Fruit fly (Drosophila melanogaster) whole organism, prepupa: ENCODE data around the gene cd.

Experiments used
- Blimp-1 ChIP-seq: fragments of 200-800 bp; sonication (Bioruptor generic); optimal IDR thresholded peaks from 3 replicates; lab custom pipeline; 2017; ENCODE audit warnings: missing biosample characterization, missing genetic modification characterization, mild to moderate bottlenecking, moderate library complexity, missing genetic modification reagents
- CG11902 ChIP-seq: fragments of 200-800 bp; sonication (Bioruptor generic); optimal IDR thresholded peaks from 3 replicates; lab custom pipeline; 2016; ENCODE audit warnings: missing biosample characterization, missing genetic modification characterization
- CG4318 ChIP-seq: fragments of 200-800 bp; sonication (Bioruptor generic); optimal IDR thresholded peaks from 3 replicates; lab custom pipeline; 2017; ENCODE audit warnings: missing biosample characterization, mild to moderate bottlenecking, missing genetic modification characterization
- Met ChIP-seq: fragments of 200-800 bp; sonication (Bioruptor generic); optimal IDR thresholded peaks from 3 replicates; lab custom pipeline; 2016; ENCODE audit warnings: missing biosample characterization, missing genetic modification characterization
- Sox102F ChIP-seq: fragments of 200-800 bp; sonication (Bioruptor generic); optimal IDR thresholded peaks from 2 replicates; lab custom pipeline; 2016; ENCODE audit warnings: missing biosample characterization, mild to moderate bottlenecking, missing genetic modification characterization
- Sox14 ChIP-seq: fragments of 200-800 bp; sonication (Bioruptor generic); optimal IDR thresholded peaks from 3 replicates; lab custom pipeline; 2016; ENCODE audit warnings: missing biosample characterization, missing genetic modification characterization
- dac ChIP-seq: fragments of 200-800 bp; sonication (Bioruptor generic); optimal IDR thresholded peaks from 2 replicates; lab custom pipeline; 2017; ENCODE audit warnings: missing biosample characterization, mild to moderate bottlenecking, missing genetic modification characterization

DNA sequence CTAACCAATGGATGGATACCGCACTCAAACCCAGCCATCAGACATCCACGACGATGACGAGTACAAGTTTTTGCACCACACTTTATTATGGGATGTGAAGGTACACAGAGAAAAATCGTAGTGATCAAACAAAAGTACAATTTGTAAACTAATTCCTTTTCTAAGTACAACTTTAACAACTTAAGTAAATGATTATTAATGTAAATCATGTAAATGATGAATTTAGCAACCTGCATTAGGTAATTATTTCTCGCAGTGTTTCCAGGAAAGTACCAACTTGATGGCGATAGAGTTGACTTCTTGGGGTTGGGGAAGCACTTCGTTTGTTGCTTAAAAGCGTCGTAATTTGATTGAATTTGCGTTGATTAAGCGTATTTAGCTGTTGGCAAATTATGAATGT is 31.6 kb upstream of the cd start:
- no peak for TF ChIP-seq dac (GFP tag; lab: Kevin White, UChicago)
- no peak for TF ChIP-seq Sox102F (GFP tag; lab: Kevin White, UChicago)
- peak; percentile 62 for TF ChIP-seq CG4318 (GFP tag; lab: Kevin White, UChicago)
- TF ChIP-seq CG11902: no peak
- TF ChIP-seq Blimp-1 (GFP tag; lab: Kevin White, UChicago): no peak
- peak; percentile 64 for TF ChIP-seq Sox14 (GFP tag; lab: Kevin White, UChicago)
- TF ChIP-seq Met (GFP tag; lab: Kevin White, UChicago): peak; percentile 37
